Fruit fly (Drosophila melanogaster) whole organism, embryonic: ENCODE measurements around the gene ZnT86D.

Experiments used
- Asciz ChIP-seq: fragments of 200-800 bp; sonication (Bioruptor generic); optimal IDR thresholded peaks from 2 replicates; lab custom pipeline; 2017; ENCODE audit warnings: missing biosample characterization, mild to moderate bottlenecking, missing genetic modification characterization, missing genetic modification reagents
- CG1024 ChIP-seq: fragments of 200-800 bp; sonication (Bioruptor generic); IDR thresholded peaks from 2 replicates; pipeline ENCODE4 v1.3.6; 2022; ENCODE audit warnings: missing biosample characterization, missing genetic modification characterization
- CG10565 ChIP-seq: fragments of 200-800 bp; sonication (Bioruptor generic); optimal IDR thresholded peaks from 3 replicates; lab custom pipeline; 2016; ENCODE audit warnings: missing biosample characterization, mild to moderate bottlenecking, missing genetic modification characterization
- CG11398 ChIP-seq: fragments of 200-800 bp; sonication (Bioruptor generic); optimal IDR thresholded peaks from 2 replicates; lab custom pipeline; 2016; ENCODE audit warnings: missing biosample characterization, missing genetic modification characterization
- CG12155 ChIP-seq: fragments of 200-800 bp; sonication (Bioruptor generic); optimal IDR thresholded peaks from 3 replicates; lab custom pipeline; 2016; ENCODE audit warnings: missing biosample characterization, missing genetic modification characterization
- CG12744 ChIP-seq: fragments of 200-800 bp; sonication (Bioruptor generic); optimal IDR thresholded peaks from 2 replicates; lab custom pipeline; 2016; ENCODE audit warnings: missing biosample characterization, missing genetic modification characterization
- CG18262 ChIP-seq: fragments of 200-800 bp; optimal IDR thresholded peaks from 3 replicates; lab custom pipeline; 2019; ENCODE audit warnings: missing biosample characterization, mild to moderate bottlenecking, missing genetic modification characterization, moderate library complexity
- CG4404 ChIP-seq: fragments of 200-800 bp; sonication (Bioruptor generic); IDR thresholded peaks from 2 replicates; pipeline ENCODE4 v1.3.6; 2022; ENCODE audit warnings: missing biosample characterization, missing genetic modification characterization
- CG4820 ChIP-seq: fragments of 200-800 bp; sonication (Bioruptor generic); optimal IDR thresholded peaks from 3 replicates; lab custom pipeline; 2016; ENCODE audit warnings: missing biosample characterization, missing genetic modification characterization
- CG5953 ChIP-seq: fragments of 200-800 bp; sonication (Bioruptor generic); IDR thresholded peaks from 2 replicates; pipeline ENCODE4 v1.3.6; 2022; ENCODE audit warnings: missing biosample characterization, missing genetic modification characterization
- CG7556 ChIP-seq: fragments of 200-800 bp; sonication (Bioruptor generic); optimal IDR thresholded peaks from 2 replicates; lab custom pipeline; 2017; ENCODE audit warnings: missing biosample characterization, mild to moderate bottlenecking, missing genetic modification characterization
- CG8765 ChIP-seq: fragments of 200-800 bp; sonication (Bioruptor generic); IDR thresholded peaks from 2 replicates; pipeline ENCODE4 v1.3.6; 2022; ENCODE audit warnings: missing biosample characterization, missing genetic modification characterization
- CG8944 ChIP-seq: fragments of 200-800 bp; sonication (Bioruptor generic); optimal IDR thresholded peaks from 3 replicates; lab custom pipeline; 2016; ENCODE audit warnings: missing biosample characterization, missing genetic modification characterization
- CG9215 ChIP-seq: fragments of 200-800 bp; sonication (Bioruptor generic); IDR thresholded peaks from 2 replicates; pipeline ENCODE4 v1.3.6; 2022; ENCODE audit warnings: missing biosample characterization, missing genetic modification characterization
- CG9609 ChIP-seq: fragments of 200-800 bp; sonication (Bioruptor generic); optimal IDR thresholded peaks from 3 replicates; lab custom pipeline; 2016; ENCODE audit warnings: missing biosample characterization, missing genetic modification characterization
- CG9797 ChIP-seq: fragments of 200-800 bp; sonication (Bioruptor generic); optimal IDR thresholded peaks from 3 replicates; lab custom pipeline; 2018; ENCODE audit warnings: missing biosample characterization, mild to moderate bottlenecking, missing genetic modification characterization
- CG9932 ChIP-seq: fragments of 200-800 bp; sonication (Bioruptor generic); IDR thresholded peaks from 2 replicates; pipeline ENCODE4 v1.3.6; 2022; ENCODE audit warnings: missing biosample characterization, missing genetic modification characterization
- CrebB ChIP-seq: fragments of 200-800 bp; sonication (Bioruptor generic); optimal IDR thresholded peaks from 3 replicates; lab custom pipeline; 2018; ENCODE audit warnings: missing biosample characterization, mild to moderate bottlenecking, missing genetic modification characterization
- D ChIP-seq, 2 experiments: fragments of 200-800 bp in 1 of 2; fragments of >200 bp in 1 of 2; sonication (Bioruptor generic) in 1 of 2; optimal IDR thresholded peaks; 2 replicates in 1 of 2; 3 replicates in 1 of 2; lab custom pipeline; 2017; ENCODE audit warnings: mild to moderate bottlenecking in 1 of 2, missing biosample characterization in 1 of 2, missing genetic modification characterization in 1 of 2, missing genetic modification reagents in 1 of 2
- Deaf1 ChIP-seq: fragments of 200-800 bp; optimal IDR thresholded peaks from 3 replicates; lab custom pipeline; 2019; ENCODE audit warnings: missing biosample characterization, mild to moderate bottlenecking, missing genetic modification characterization, moderate library complexity
- Dfd ChIP-seq, 2 experiments: fragments of >200 bp; optimal IDR thresholded peaks; 2 replicates each; lab custom pipeline; 2017; ENCODE audit warnings: missing biosample characterization in 2 of 2, missing genetic modification characterization in 2 of 2
- Elba2 ChIP-seq: fragments of 200-800 bp; sonication (Bioruptor generic); optimal IDR thresholded peaks from 3 replicates; lab custom pipeline; 2016; ENCODE audit warnings: missing biosample characterization, missing genetic modification characterization
- HLH4C ChIP-seq: fragments of 200-800 bp; sonication (Bioruptor generic); IDR thresholded peaks from 3 replicates; pipeline ENCODE4 v1.3.6; 2022; ENCODE audit warnings: missing biosample characterization, missing genetic modification characterization; ENCODE audit not compliant: partially characterized antibody
- Hr3 ChIP-seq: fragments of 200-800 bp; sonication (Bioruptor generic); optimal IDR thresholded peaks from 3 replicates; lab custom pipeline; 2016; ENCODE audit warnings: missing biosample characterization, missing genetic modification characterization
- Mrtf ChIP-seq: fragments of 200-800 bp; sonication (Bioruptor generic); IDR thresholded peaks from 3 replicates; pipeline ENCODE4 v1.3.6; 2022; ENCODE audit warnings: missing biosample characterization, missing genetic modification characterization
- NK7.1 ChIP-seq: fragments of 200-800 bp; sonication (Bioruptor generic); optimal IDR thresholded peaks from 3 replicates; lab custom pipeline; 2016; ENCODE audit warnings: missing biosample characterization, missing genetic modification characterization
- Nf-YB ChIP-seq: fragments of 200-800 bp; sonication (Bioruptor generic); optimal IDR thresholded peaks from 3 replicates; lab custom pipeline; 2019; ENCODE audit warnings: missing biosample characterization, mild to moderate bottlenecking, missing genetic modification characterization, moderate library complexity
- PHDP ChIP-seq: fragments of 200-800 bp; sonication (Bioruptor generic); optimal IDR thresholded peaks from 3 replicates; lab custom pipeline; 2018; ENCODE audit warnings: missing biosample characterization, mild to moderate bottlenecking, missing genetic modification characterization, moderate library complexity
- Six4 ChIP-seq: fragments of 200-800 bp; sonication (Bioruptor generic); optimal IDR thresholded peaks from 2 replicates; lab custom pipeline; 2016; ENCODE audit warnings: missing biosample characterization, missing genetic modification characterization
- Trl ChIP-seq, 3 experiments: fragments of >200 bp in 2 of 3; fragments of 200-800 bp in 1 of 3; sonication (Bioruptor generic) in 1 of 3; optimal IDR thresholded peaks; 2 replicates in 1 of 3; 3 replicates in 2 of 3; lab custom pipeline; 2016 to 2017; ENCODE audit warnings: missing biosample characterization in 1 of 3, missing genetic modification characterization in 1 of 3
- ab ChIP-seq: fragments of 200-800 bp; sonication (Bioruptor generic); optimal IDR thresholded peaks from 2 replicates; lab custom pipeline; 2016; ENCODE audit warnings: missing biosample characterization, missing genetic modification characterization
- ash1 ChIP-seq: fragments of 200-800 bp; sonication (Bioruptor generic); optimal IDR thresholded peaks from 2 replicates; lab custom pipeline; 2018; ENCODE audit warnings: missing biosample characterization, mild to moderate bottlenecking, missing genetic modification characterization
- bbx ChIP-seq: fragments of 200-800 bp; sonication (Bioruptor generic); IDR thresholded peaks from 2 replicates; pipeline ENCODE4 v1.3.6; 2022; ENCODE audit warnings: missing biosample characterization, missing genetic modification characterization; ENCODE audit not compliant: partially characterized antibody
- caup ChIP-seq: fragments of 200-800 bp; sonication (Bioruptor generic); optimal IDR thresholded peaks from 3 replicates; lab custom pipeline; 2017; ENCODE audit warnings: missing biosample characterization, mild to moderate bottlenecking, missing genetic modification characterization, moderate library complexity; ENCODE audit not compliant: severe bottlenecking
- dimm ChIP-seq: fragments of 200-800 bp; sonication (Bioruptor generic); IDR thresholded peaks from 2 replicates; pipeline ENCODE4 v1.3.6; 2022; ENCODE audit warnings: missing biosample characterization, missing genetic modification characterization
- gt ChIP-seq: fragments of 200-800 bp; sonication (Bioruptor generic); IDR thresholded peaks from 2 replicates; pipeline ENCODE4 v1.3.6; 2022; ENCODE audit warnings: missing biosample characterization, missing genetic modification characterization
- her ChIP-seq: fragments of 200-800 bp; sonication (Bioruptor generic); optimal IDR thresholded peaks from 2 replicates; lab custom pipeline; 2016; ENCODE audit warnings: missing biosample characterization, missing genetic modification characterization
- hkb ChIP-seq, 2 experiments: fragments of 200-800 bp in 1 of 2; fragments of >200 bp in 1 of 2; sonication (Bioruptor generic) in 1 of 2; IDR thresholded peaks in 1 of 2; optimal IDR thresholded peaks in 1 of 2; 2 replicates each; pipeline versions ENCODE4 v1.3.6 to Lab custom; 2017 to 2022; ENCODE audit warnings: missing biosample characterization in 1 of 2, missing genetic modification characterization in 1 of 2
- hth ChIP-seq: fragments of >200 bp; optimal IDR thresholded peaks from 2 replicates; lab custom pipeline; 2017; ENCODE audit warnings: inconsistent platforms
- inv ChIP-seq: fragments of 200-800 bp; sonication (Bioruptor generic); IDR thresholded peaks from 2 replicates; pipeline ENCODE4 v1.3.6; 2022; ENCODE audit warnings: missing biosample characterization, missing genetic modification characterization; ENCODE audit not compliant: partially characterized antibody
- lola ChIP-seq, 3 experiments: fragments of >200 bp in 2 of 3; fragments of 200-800 bp in 1 of 3; sonication (Bioruptor generic) in 1 of 3; optimal IDR thresholded peaks; 2 replicates each; lab custom pipeline; 2017 to 2019; ENCODE audit warnings: missing biosample characterization in 3 of 3, missing genetic modification characterization in 3 of 3, mild to moderate bottlenecking in 1 of 3, moderate library complexity in 1 of 3
- mld ChIP-seq: fragments of 200-800 bp; sonication (Bioruptor generic); IDR thresholded peaks from 3 replicates; pipeline ENCODE4 v1.3.6; 2022; ENCODE audit warnings: missing biosample characterization, missing genetic modification characterization; ENCODE audit not compliant: partially characterized antibody
- odd ChIP-seq: fragments of 200-800 bp; sonication (Bioruptor generic); optimal IDR thresholded peaks from 2 replicates; lab custom pipeline; 2017; ENCODE audit warnings: missing biosample characterization, mild to moderate bottlenecking, missing genetic modification characterization
- org-1 ChIP-seq: fragments of 200-800 bp; sonication (Bioruptor generic); optimal IDR thresholded peaks from 2 replicates; lab custom pipeline; 2017; ENCODE audit warnings: missing biosample characterization, missing genetic modification characterization
- sima ChIP-seq: fragments of 200-800 bp; sonication (Bioruptor generic); optimal IDR thresholded peaks from 2 replicates; lab custom pipeline; 2016; ENCODE audit warnings: missing biosample characterization, missing genetic modification characterization
- slou ChIP-seq: fragments of 200-800 bp; sonication (Bioruptor generic); optimal IDR thresholded peaks from 3 replicates; lab custom pipeline; 2016; ENCODE audit warnings: missing biosample characterization, missing genetic modification characterization
- stwl ChIP-seq: fragments of 200-800 bp; sonication (Bioruptor generic); optimal IDR thresholded peaks from 3 replicates; lab custom pipeline; 2018; ENCODE audit warnings: missing biosample characterization, mild to moderate bottlenecking, missing genetic modification characterization, moderate library complexity
- tin ChIP-seq: fragments of 200-800 bp; sonication (Bioruptor generic); optimal IDR thresholded peaks from 3 replicates; lab custom pipeline; 2016; ENCODE audit warnings: missing biosample characterization, missing genetic modification characterization
- tna ChIP-seq: fragments of 200-800 bp; sonication (Bioruptor generic); IDR thresholded peaks from 2 replicates; pipeline ENCODE4 v1.3.6; 2022; ENCODE audit warnings: missing biosample characterization, missing genetic modification characterization; ENCODE audit not compliant: partially characterized antibody
- trh ChIP-seq: fragments of 200-800 bp; sonication (Bioruptor generic); optimal IDR thresholded peaks from 2 replicates; lab custom pipeline; 2016; ENCODE audit warnings: missing biosample characterization, missing genetic modification characterization
- vnd ChIP-seq: fragments of 200-800 bp; sonication (Bioruptor generic); IDR thresholded peaks from 3 replicates; pipeline ENCODE4 v1.3.6; 2022; ENCODE audit warnings: missing biosample characterization, missing genetic modification characterization; ENCODE audit not compliant: partially characterized antibody

The ZnT86D gene

dm6 chr3R:11197389-11197716 lies 17.0 kb downstream of the ZnT86D start, which contains the start of gene cu (continued):
- no peak for TF ChIP-seq Deaf1 (tag; lab: Kevin White, UChicago)
- TF ChIP-seq CG5953, result no peak
- no peak for TF ChIP-seq Nf-YB (GFP tag; lab: Kevin White, UChicago)
- no peak for TF ChIP-seq CG9932 (GFP tag; lab: Robert Waterston, UW)
- TF ChIP-seq CG9609 (GFP tag; lab: Kevin White, UChicago), result no peak
- TF ChIP-seq CrebB (tag; lab: Kevin White, UChicago), result no peak
- no peak for TF ChIP-seq D (optimal IDR thresholded peaks at IDR 0.05; lab: Kevin White, UChicago)
- no peak for TF ChIP-seq D (GFP tag; optimal IDR thresholded peaks at IDR 0.05; lab: Kevin White, UChicago)
- no peak for TF ChIP-seq CG4404 (GFP tag; lab: Robert Waterston, UW)
- no peak for TF ChIP-seq Six4
- TF ChIP-seq ash1 (GFP tag; lab: Kevin White, UChicago), result no peak
- no peak for TF ChIP-seq trh
- TF ChIP-seq CG9797 (GFP tag; lab: Kevin White, UChicago), result no peak
- no peak for TF ChIP-seq org-1 (GFP tag; lab: Kevin White, UChicago)
- TF ChIP-seq CG7556 (GFP tag; lab: Kevin White, UChicago), result no peak
- no peak for TF ChIP-seq PHDP
- TF ChIP-seq vnd (GFP tag; lab: Robert Waterston, UW), result no peak
- peak; percentile 76 for TF ChIP-seq ab (GFP tag; lab: Kevin White, UChicago)
- TF ChIP-seq Mrtf (GFP tag; lab: Robert Waterston, UW), result no peak
- no peak for TF ChIP-seq Asciz
- no peak for TF ChIP-seq NK7.1 (GFP tag; lab: Kevin White, UChicago)
- TF ChIP-seq tna, result no peak
- peak; percentile 54 to 58 for TF ChIP-seq Trl (optimal IDR thresholded peaks at IDR 0.05; lab: Kevin White, UChicago)
- no peak for TF ChIP-seq Trl (GFP tag; optimal IDR thresholded peaks at IDR 0.05; lab: Kevin White, UChicago)
- TF ChIP-seq stwl (tag; lab: Kevin White, UChicago), result no peak
- TF ChIP-seq bbx, result peak; percentile 13; the same call in 1 of the 2 replicates
- no peak for TF ChIP-seq CG10565 (GFP tag; lab: Kevin White, UChicago)
- no peak for TF ChIP-seq CG8944 (GFP tag; lab: Kevin White, UChicago)
- TF ChIP-seq hkb (optimal IDR thresholded peaks at IDR 0.05; lab: Kevin White, UChicago), result peak; percentile 33
- TF ChIP-seq hkb (GFP tag; IDR thresholded peaks at IDR 0.05; lab: Robert Waterston, UW), result no peak
- TF ChIP-seq hth (lab: Kevin White, UChicago), result no peak
- no peak for TF ChIP-seq mld (GFP tag; lab: Robert Waterston, UW)
- TF ChIP-seq slou (GFP tag; lab: Kevin White, UChicago), result no peak
- TF ChIP-seq CG12155 (GFP tag; lab: Kevin White, UChicago), result no peak
- no peak for TF ChIP-seq caup
- TF ChIP-seq Hr3, result no peak
- no peak for TF ChIP-seq CG8765
- no peak for TF ChIP-seq Elba2 (GFP tag; lab: Kevin White, UChicago)
- TF ChIP-seq Dfd (GFP tag; optimal IDR thresholded peaks at IDR 0.05; lab: Kevin White, UChicago), result peak in 1 of 2 experiments; percentile 28
- TF ChIP-seq HLH4C (GFP tag; lab: Robert Waterston, UW), result no peak
- TF ChIP-seq CG9215 (GFP tag; lab: Robert Waterston, UW), result no peak
- TF ChIP-seq CG4820, result no peak
- no peak for TF ChIP-seq odd
- TF ChIP-seq dimm (GFP tag; lab: Robert Waterston, UW), result no peak
- no peak for TF ChIP-seq gt (GFP tag; lab: Robert Waterston, UW)
- TF ChIP-seq inv, result no peak
- TF ChIP-seq CG12744, result no peak
- no peak for TF ChIP-seq sima (GFP tag; lab: Kevin White, UChicago)
- peak in 1 of 3 experiments; percentile 26 for TF ChIP-seq lola (GFP tag; optimal IDR thresholded peaks at IDR 0.05; lab: Kevin White, UChicago)
- no peak for TF ChIP-seq CG1024 (GFP tag; lab: Robert Waterston, UW)
- TF ChIP-seq CG18262 (tag; lab: Kevin White, UChicago), result no peak
- TF ChIP-seq tin (GFP tag; lab: Kevin White, UChicago), result no peak
- peak; percentile 71 for TF ChIP-seq CG11398
- no peak for TF ChIP-seq her (GFP tag; lab: Kevin White, UChicago)
